Worm (Caenorhabditis elegans) whole organism, L3 larva: Measurements from ENCODE around the gene Y61A9LA.1.
A peak's percentile ranks its signal among the peaks of the same experiment; 100 is the strongest.
"Not testable (repeated sequence)": the region's sequence is repeated elsewhere in the genome, so short reads cannot be mapped to it uniquely, and the experiment has no call there.

Experiments used
- R02D3.7 ChIP-seq: fragments of 150-350 bp; optimal IDR thresholded peaks from 2 replicates; lab custom pipeline; 2014; ENCODE audit warnings: missing biosample characterization, missing genetic modification characterization
- ZK546.5 ChIP-seq: sonication (generic microtip); optimal IDR thresholded peaks from 2 replicates; lab custom pipeline; 2017; ENCODE audit warnings: missing biosample characterization, missing genetic modification characterization
- aly-2 ChIP-seq: fragments of 150-350 bp; optimal IDR thresholded peaks from 2 replicates; lab custom pipeline; 2014; ENCODE audit warnings: missing biosample characterization, missing genetic modification characterization
- ceh-28 ChIP-seq: fragments of 150-350 bp; optimal IDR thresholded peaks from 2 replicates; lab custom pipeline; 2014; ENCODE audit warnings: missing biosample characterization, missing genetic modification reagents, missing genetic modification characterization
- ceh-82 ChIP-seq: fragments of 150-350 bp; optimal IDR thresholded peaks from 2 replicates; lab custom pipeline; 2014; ENCODE audit warnings: missing biosample characterization, missing genetic modification characterization
- ceh-9 ChIP-seq: sonication (generic microtip); optimal IDR thresholded peaks from 2 replicates; lab custom pipeline; 2018; ENCODE audit warnings: missing biosample characterization, missing genetic modification characterization
- egl-5 ChIP-seq: fragments of 150-350 bp; optimal IDR thresholded peaks from 2 replicates; lab custom pipeline; 2017; ENCODE audit warnings: missing biosample characterization, missing genetic modification reagents, missing genetic modification characterization, inconsistent platforms
- elt-1 ChIP-seq: fragments of 150-350 bp; optimal IDR thresholded peaks from 2 replicates; lab custom pipeline; 2014; ENCODE audit warnings: missing biosample characterization, missing genetic modification characterization
- elt-2 ChIP-seq: sonication (generic microtip); optimal IDR thresholded peaks from 2 replicates; lab custom pipeline; 2016; ENCODE audit warnings: missing genetic modification reagents, mild to moderate bottlenecking, missing genetic modification characterization, missing compliant biosample characterization
- elt-3 ChIP-seq, 3 experiments: fragments of 150-350 bp in 1 of 3; sonication (generic microtip) in 2 of 3; optimal IDR thresholded peaks; 2 replicates in 2 of 3; 4 replicates in 1 of 3; lab custom pipeline; 2014 to 2017; ENCODE audit warnings: missing biosample characterization in 3 of 3, missing genetic modification characterization in 3 of 3
- fkh-2 ChIP-seq: fragments of 150-350 bp; optimal IDR thresholded peaks from 2 replicates; lab custom pipeline; 2014; ENCODE audit warnings: missing biosample characterization, missing genetic modification reagents, missing genetic modification characterization
- fos-1 ChIP-seq: fragments of 150-350 bp; optimal IDR thresholded peaks from 2 replicates; lab custom pipeline; 2014; ENCODE audit warnings: missing biosample characterization, missing genetic modification characterization
- hmg-11 ChIP-seq: sonication (generic microtip); optimal IDR thresholded peaks from 2 replicates; lab custom pipeline; 2016; ENCODE audit warnings: missing genetic modification characterization, missing compliant biosample characterization
- lin-15B ChIP-seq: fragments of 150-350 bp; optimal IDR thresholded peaks from 2 replicates; lab custom pipeline; 2014; ENCODE audit warnings: missing biosample characterization, missing genetic modification characterization
- lin-39 ChIP-seq: fragments of 150-350 bp; optimal IDR thresholded peaks from 2 replicates; lab custom pipeline; 2018; ENCODE audit warnings: missing biosample characterization, missing genetic modification reagents, missing genetic modification characterization
- nfya-1 ChIP-seq: sonication (generic microtip); optimal IDR thresholded peaks from 2 replicates; lab custom pipeline; 2017; ENCODE audit warnings: missing genetic modification characterization, mild to moderate bottlenecking, missing compliant biosample characterization, antibody characterized with exemption, moderate library complexity; ENCODE audit not compliant: insufficient read depth
- nhr-11 ChIP-seq: fragments of 150-350 bp; optimal IDR thresholded peaks from 2 replicates; lab custom pipeline; 2014; ENCODE audit warnings: missing biosample characterization, missing genetic modification characterization
- nhr-12 ChIP-seq: fragments of 150-350 bp; optimal IDR thresholded peaks from 2 replicates; lab custom pipeline; 2014; ENCODE audit warnings: missing biosample characterization, missing genetic modification characterization
- nhr-23 ChIP-seq: fragments of 150-350 bp; optimal IDR thresholded peaks from 2 replicates; lab custom pipeline; 2014; ENCODE audit warnings: missing biosample characterization, missing genetic modification reagents, missing genetic modification characterization
- nhr-28 ChIP-seq: fragments of 150-350 bp; optimal IDR thresholded peaks from 2 replicates; lab custom pipeline; 2014; ENCODE audit warnings: missing biosample characterization, missing genetic modification characterization
- nhr-43 ChIP-seq: sonication (generic microtip); optimal IDR thresholded peaks from 2 replicates; lab custom pipeline; 2016; ENCODE audit warnings: mild to moderate bottlenecking, missing genetic modification characterization, missing compliant biosample characterization; ENCODE audit not compliant: poor library complexity, severe bottlenecking
- nhr-67 ChIP-seq: fragments of 150-350 bp; optimal IDR thresholded peaks from 2 replicates; lab custom pipeline; 2014; ENCODE audit warnings: missing biosample characterization, missing genetic modification characterization
- nhr-77 ChIP-seq: fragments of 150-350 bp; optimal IDR thresholded peaks from 2 replicates; lab custom pipeline; 2014; ENCODE audit warnings: missing biosample characterization, missing genetic modification characterization
- pha-4 ChIP-seq: fragments of 150-350 bp; optimal IDR thresholded peaks from 2 replicates; lab custom pipeline; 2014; ENCODE audit warnings: missing biosample characterization, missing genetic modification reagents, missing genetic modification characterization
- pqm-1 ChIP-seq: fragments of 150-350 bp; optimal IDR thresholded peaks from 2 replicates; lab custom pipeline; 2017; ENCODE audit warnings: missing biosample characterization, missing genetic modification characterization, inconsistent platforms
- sea-2 ChIP-seq: fragments of 150-350 bp; sonication (generic microtip); optimal IDR thresholded peaks from 4 replicates; lab custom pipeline; 2014; ENCODE audit warnings: missing biosample characterization, missing genetic modification reagents, missing genetic modification characterization
- skn-1 ChIP-seq: fragments of 150-350 bp; optimal IDR thresholded peaks from 2 replicates; lab custom pipeline; 2014; ENCODE audit warnings: missing biosample characterization, missing genetic modification characterization
- unc-39 ChIP-seq: sonication (generic microtip); optimal IDR thresholded peaks from 4 replicates; lab custom pipeline; 2017; ENCODE audit warnings: missing biosample characterization, missing genetic modification characterization
- unc-62 ChIP-seq: fragments of 150-350 bp; sonication (generic microtip); optimal IDR thresholded peaks from 4 replicates; lab custom pipeline; 2014; ENCODE audit warnings: missing biosample characterization, missing genetic modification reagents, missing genetic modification characterization
- zag-1 ChIP-seq: fragments of 150-350 bp; optimal IDR thresholded peaks from 2 replicates; lab custom pipeline; 2014; ENCODE audit warnings: missing biosample characterization, missing genetic modification characterization
- ztf-11 ChIP-seq: fragments of 150-350 bp; optimal IDR thresholded peaks from 2 replicates; lab custom pipeline; 2014; ENCODE audit warnings: missing biosample characterization, missing genetic modification characterization
- ztf-4 ChIP-seq: fragments of 150-350 bp; optimal IDR thresholded peaks from 2 replicates; lab custom pipeline; 2014; ENCODE audit warnings: missing biosample characterization, missing genetic modification characterization

The Y61A9LA.1 gene

DNA sequence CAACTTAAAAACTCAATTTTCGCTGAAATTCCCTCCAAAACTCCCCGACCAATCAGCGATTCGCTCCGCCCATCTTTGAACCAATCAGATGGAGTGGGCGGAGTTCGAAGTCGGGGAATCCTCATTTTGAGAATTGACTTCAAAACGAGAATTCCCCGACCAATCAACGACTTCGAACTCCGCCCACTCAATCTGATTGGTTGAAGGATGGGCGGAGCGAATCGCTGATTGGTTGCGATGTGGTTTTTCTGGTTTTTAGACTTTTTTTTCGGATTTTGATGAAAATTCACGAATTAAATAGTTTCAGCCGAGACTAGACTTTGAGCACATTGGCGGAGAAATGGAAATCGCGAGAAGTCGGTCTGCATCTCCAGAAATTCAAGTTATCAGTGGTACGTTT, 13.1 kb upstream of the Y61A9LA.1 start:
- TF ChIP-seq lin-39 = no peak
- TF ChIP-seq nfya-1 (tag; lab: Kevin White, UChicago) = peak; percentile 97

DNA sequence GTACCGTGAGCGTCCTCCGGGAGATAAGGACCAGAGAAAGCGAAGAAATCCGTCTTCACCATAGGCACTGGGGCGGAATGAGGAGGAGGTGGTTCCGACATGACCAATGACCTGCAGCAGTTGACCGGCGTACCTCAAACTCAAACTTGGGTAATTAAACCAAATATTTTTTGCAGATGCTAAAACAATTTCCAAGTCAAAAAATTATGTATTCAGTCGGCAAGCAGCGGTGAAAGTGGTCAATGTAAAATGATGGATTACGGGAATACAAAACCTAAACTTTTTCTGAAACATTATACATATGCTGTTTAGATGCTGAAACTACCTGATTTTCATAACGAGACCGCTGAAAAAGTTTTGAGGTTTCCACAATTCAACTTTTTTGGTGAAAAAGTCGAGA, 11.3 kb upstream of the Y61A9LA.1 start, which contains the start of gene hpo-39:
TSS of gene hpo-39 (minus strand) at position 101 of the 400 bp plus-strand sequence.
- not testable (repeated sequence) for TF ChIP-seq nhr-12; zag-1 (tag; lab: Kevin White, UChicago); skn-1 (tag; lab: Kevin White, UChicago)

DNA sequence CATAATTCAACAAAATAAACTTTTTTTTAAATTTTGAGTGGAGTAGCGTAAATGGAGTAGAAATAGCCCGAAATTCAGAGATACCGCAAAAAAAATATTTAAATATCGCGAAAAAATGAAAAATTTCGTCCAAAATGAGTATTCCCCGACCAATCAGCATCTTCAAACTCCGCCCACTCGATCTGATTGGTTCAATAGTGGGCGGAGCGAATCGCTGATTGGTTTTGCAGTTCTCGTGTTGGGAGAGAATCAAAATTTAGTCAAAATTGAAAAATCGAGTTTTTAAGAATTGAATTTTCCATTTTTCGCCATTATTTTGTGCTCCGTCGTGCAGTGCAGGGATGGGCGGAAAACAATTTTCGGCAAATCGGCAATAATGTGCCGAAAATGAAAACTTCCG, 9.7 kb upstream of the Y61A9LA.1 start:
- TF ChIP-seq elt-3 (tag; optimal IDR thresholded peaks at IDR 0.05; lab: Kevin White, UChicago) (no peak), nfya-1 (tag; lab: Kevin White, UChicago) (peak; percentile 96)

DNA sequence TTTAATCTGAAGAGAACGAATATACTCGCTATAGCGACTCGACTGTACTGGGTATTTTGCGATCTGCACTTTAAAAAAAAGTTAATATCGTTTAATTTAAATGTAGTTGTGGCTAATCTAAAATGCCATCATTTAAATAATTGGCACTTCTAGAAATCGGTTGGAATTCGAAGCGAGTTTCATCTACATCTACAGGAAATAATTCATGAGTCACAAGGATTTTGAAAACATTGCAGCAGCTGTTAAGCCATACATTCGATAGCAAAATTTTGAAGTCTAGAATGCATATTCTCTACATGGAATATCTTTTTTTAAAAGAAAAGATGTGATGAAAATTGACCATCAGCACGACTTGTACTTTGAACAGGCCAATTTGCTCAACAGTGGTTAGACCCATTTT, 4.5 kb upstream of the Y61A9LA.1 start:
- TF ChIP-seq skn-1 (tag; lab: Kevin White, UChicago) (no peak), nhr-11 (no peak), R02D3.7 (no peak), ceh-28 (tag; lab: Kevin White, UChicago) (no peak), pha-4 (no peak), fos-1 (tag; lab: Kevin White, UChicago) (no peak), hmg-11 (no peak), nhr-28 (tag; lab: Kevin White, UChicago) (no peak), pqm-1 (tag; lab: Kevin White, UChicago) (no peak), ztf-4 (tag; lab: Kevin White, UChicago) (no peak), unc-62 (GFP tag; lab: Kevin White, UChicago) (no peak)

DNA sequence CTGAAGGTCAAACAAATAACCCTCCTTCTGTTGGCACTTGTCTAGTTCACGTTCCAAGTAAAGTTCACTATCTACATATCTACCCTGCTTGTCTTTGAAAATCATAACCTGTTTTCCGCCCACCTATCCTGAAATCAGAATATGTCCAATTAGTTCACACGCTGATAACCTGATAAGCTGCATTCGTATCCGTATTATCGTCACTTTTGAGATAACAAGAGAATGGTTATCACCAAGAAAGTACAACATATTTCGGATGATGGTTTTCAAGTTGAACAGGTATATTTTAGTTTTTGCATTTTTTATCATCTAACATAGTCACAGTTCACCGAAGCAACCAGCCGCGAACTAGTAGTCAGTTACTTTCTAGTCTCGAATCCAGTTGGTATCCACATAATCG, 5.7 kb downstream of the Y61A9LA.1 start:
- TF ChIP-seq ceh-9 (no peak), pha-4 (no peak)

DNA sequence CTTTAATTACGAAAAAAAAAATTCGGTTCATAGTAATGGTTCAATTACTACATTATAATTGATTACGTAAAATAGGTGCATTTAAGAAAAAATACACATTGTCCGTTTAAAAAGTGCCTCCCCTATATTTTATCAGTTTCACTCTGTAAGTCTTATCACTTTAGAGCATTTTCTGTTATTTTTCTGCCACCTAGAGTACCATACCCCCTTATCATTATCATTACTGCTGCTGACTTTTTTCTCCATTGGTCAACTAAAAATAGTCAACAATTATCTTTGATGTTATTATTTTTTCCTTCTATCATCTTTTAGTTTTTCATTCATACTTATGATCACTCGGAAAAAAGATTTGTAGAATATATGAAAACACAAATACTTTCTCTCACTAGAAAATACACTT, 13.4 kb downstream of the Y61A9LA.1 start:
- no peak for TF ChIP-seq unc-39 (tag; lab: Kevin White, UChicago)
- no peak for TF ChIP-seq ztf-11
- TF ChIP-seq elt-2 (tag; lab: Kevin White, UChicago) = peak; percentile 49
- peak; percentile 47 for TF ChIP-seq pqm-1 (tag; lab: Kevin White, UChicago)
- no peak for TF ChIP-seq nfya-1 (tag; lab: Kevin White, UChicago)
- TF ChIP-seq ztf-4 (tag; lab: Kevin White, UChicago) = no peak
- no peak for TF ChIP-seq nhr-28 (tag; lab: Kevin White, UChicago)

DNA sequence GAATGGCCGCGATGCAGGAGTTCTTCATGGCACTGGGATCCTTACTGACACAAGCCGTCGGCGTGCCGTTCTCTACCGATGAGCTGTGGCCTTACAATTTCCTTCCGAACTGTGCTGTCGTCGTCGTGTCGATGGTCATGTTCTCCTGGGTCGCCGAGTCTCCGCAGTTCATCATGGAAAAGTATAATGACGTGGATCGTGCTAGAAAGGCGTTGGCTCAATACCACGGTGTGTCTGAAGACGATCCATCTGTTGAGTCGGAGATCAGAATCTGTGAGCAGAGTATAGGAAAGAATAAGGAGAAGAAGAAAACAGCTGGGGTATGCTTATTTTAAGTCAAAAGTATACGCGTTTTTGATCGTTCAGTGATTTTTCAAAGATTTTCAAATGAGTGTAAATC, 14.1 kb downstream of the Y61A9LA.1 start:
- no peak for TF ChIP-seq zag-1 (tag; lab: Kevin White, UChicago)
- TF ChIP-seq nhr-77 = no peak
- TF ChIP-seq nhr-11 = no peak
- no peak for TF ChIP-seq fkh-2 (tag; lab: Kevin White, UChicago)
- TF ChIP-seq skn-1 (tag; lab: Kevin White, UChicago) = no peak
- TF ChIP-seq nhr-23 = no peak
- no peak for TF ChIP-seq unc-62 (GFP tag; lab: Kevin White, UChicago)
- no peak for TF ChIP-seq nhr-28 (tag; lab: Kevin White, UChicago)
- TF ChIP-seq ceh-9 = no peak
- TF ChIP-seq lin-15B (tag; lab: Kevin White, UChicago) = no peak
- TF ChIP-seq aly-2 (tag; lab: Kevin White, UChicago) = no peak
- TF ChIP-seq, all 47 proteins: peak for 0

DNA sequence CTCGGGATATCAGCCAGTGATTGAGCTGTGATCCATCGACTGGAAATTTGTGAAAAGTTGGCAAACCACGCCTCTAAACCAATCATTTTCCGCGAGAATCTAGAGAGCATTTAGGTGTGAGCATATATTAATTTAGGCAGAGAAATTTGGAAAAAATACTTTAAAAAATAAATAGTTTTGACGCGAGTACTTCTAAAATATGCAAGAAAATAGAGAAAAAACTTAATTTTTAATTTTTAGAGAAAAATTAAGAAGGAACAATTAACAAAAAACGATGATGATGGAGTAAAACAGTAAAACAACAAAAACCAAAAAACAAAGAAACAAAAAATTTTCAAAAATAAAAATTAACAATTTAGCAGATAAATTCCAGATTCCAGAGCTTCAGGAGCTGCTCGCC, 21.7 kb downstream of the Y61A9LA.1 start, which contains the start of gene txt-6:
TSS of gene txt-6 (minus strand) at position 101 of the 400 bp plus-strand sequence.
- TF ChIP-seq unc-62 (GFP tag; lab: Kevin White, UChicago) (no peak), nhr-23 (no peak), nfya-1 (tag; lab: Kevin White, UChicago) (no peak), sea-2 (GFP tag; lab: Kevin White, UChicago) (no peak), hmg-11 (no peak), lin-15B (tag; lab: Kevin White, UChicago) (no peak), aly-2 (tag; lab: Kevin White, UChicago) (no peak), pqm-1 (tag; lab: Kevin White, UChicago) (no peak), ceh-28 (tag; lab: Kevin White, UChicago) (no peak), ceh-82 (tag; lab: Kevin White, UChicago) (no peak), elt-1 (no peak), elt-2 (tag; lab: Kevin White, UChicago) (no peak), nhr-12 (no peak), nhr-28 (tag; lab: Kevin White, UChicago) (no peak), fos-1 (tag; lab: Kevin White, UChicago) (no peak), nhr-43 (tag; lab: Kevin White, UChicago) (no peak), nhr-67 (no peak), ZK546.5 (tag; lab: Kevin White, UChicago) (no peak), egl-5 (no peak)
- TF ChIP-seq, all 47 proteins: peak for 0
